Worm (Caenorhabditis elegans) whole organism, late embryonic: ENCODE measurements around the gene lir-2.

ENCODE experiments used
- ceh-18 ChIP-seq: sonication (generic microtip); optimal IDR thresholded peaks from 2 replicates; lab custom pipeline; 2016; ENCODE audit warnings: missing genetic modification characterization, missing compliant biosample characterization
- ceh-9 ChIP-seq: sonication (generic microtip); optimal IDR thresholded peaks from 2 replicates; lab custom pipeline; 2016; ENCODE audit warnings: mild to moderate bottlenecking, missing genetic modification characterization, inconsistent platforms, missing compliant biosample characterization
- elt-4 ChIP-seq: sonication (generic microtip); optimal IDR thresholded peaks from 2 replicates; lab custom pipeline; 2016; ENCODE audit warnings: missing genetic modification characterization, missing compliant biosample characterization
- lim-6 ChIP-seq: sonication (generic microtip); optimal IDR thresholded peaks from 2 replicates; lab custom pipeline; 2016; ENCODE audit warnings: missing genetic modification characterization, missing compliant biosample characterization
- pqm-1 ChIP-seq: sonication (generic microtip); optimal IDR thresholded peaks from 2 replicates; lab custom pipeline; 2016; ENCODE audit warnings: missing genetic modification characterization, missing compliant biosample characterization

DNA sequence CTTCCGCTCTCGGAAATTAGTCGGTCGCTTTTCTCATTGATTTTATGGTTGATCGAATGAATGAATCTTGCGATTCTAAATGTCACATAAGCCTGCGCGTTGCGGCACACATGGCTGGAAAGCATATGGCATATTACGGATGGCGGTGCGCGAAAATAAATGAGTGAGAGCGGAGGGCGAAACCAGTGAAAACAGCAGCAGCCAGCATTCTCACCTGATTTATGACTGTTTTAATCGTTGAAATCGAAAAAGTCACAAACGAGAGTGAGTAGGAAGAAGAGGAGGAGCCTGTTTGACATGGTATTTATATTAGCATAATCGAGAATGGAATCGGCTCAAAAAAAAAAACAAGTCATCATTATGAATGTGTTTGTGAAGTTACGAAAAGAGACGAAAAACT is 42.8 kb upstream of the lir-2 start:
- TF ChIP-seq ceh-18 (tag; lab: Kevin White, UChicago) = no peak
- no peak for TF ChIP-seq elt-4
- no peak for TF ChIP-seq lim-6 (tag; lab: Kevin White, UChicago)
- no peak for TF ChIP-seq pqm-1
- TF ChIP-seq ceh-9 = no peak
